Worm (Caenorhabditis elegans) whole organism, midembryonic: ENCODE measurements around the gene F54B11.5.

Source experiments
- T22C8.4 ChIP-seq: fragments of 200-800 bp; sonication (Bioruptor generic); IDR thresholded peaks from 2 replicates; pipeline ENCODE4 v1.3.6; 2022; ENCODE audit warnings: missing genetic modification characterization, missing compliant biosample characterization
- cog-1 ChIP-seq: sonication (generic microtip); optimal IDR thresholded peaks from 2 replicates; lab custom pipeline; 2016; ENCODE audit warnings: missing genetic modification characterization, missing compliant biosample characterization
- flt-1 ChIP-seq: fragments of 200-800 bp; sonication (Bioruptor generic); IDR thresholded peaks from 2 replicates; pipeline ENCODE4 v1.3.6; 2022; ENCODE audit warnings: missing genetic modification characterization, missing compliant biosample characterization
- klf-2 ChIP-seq: fragments of 200-800 bp; sonication (Bioruptor generic); conservative IDR thresholded peaks from 2 replicates; pipeline ENCODE4 v1.3.6; 2022; ENCODE audit warnings: missing genetic modification reagents, missing genetic modification characterization, missing compliant biosample characterization
- med-1 ChIP-seq: sonication (generic microtip); optimal IDR thresholded peaks from 2 replicates; lab custom pipeline; 2017; ENCODE audit warnings: missing genetic modification characterization, mild to moderate bottlenecking, missing compliant biosample characterization, antibody characterized with exemption, missing genetic modification reagents; ENCODE audit not compliant: insufficient read depth
- ref-1 ChIP-seq: fragments of 200-800 bp; sonication (Bioruptor generic); conservative IDR thresholded peaks from 2 replicates; pipeline ENCODE4 v1.3.6; 2022; ENCODE audit warnings: missing genetic modification reagents, missing genetic modification characterization, missing compliant biosample characterization
- tab-1 ChIP-seq: fragments of 200-800 bp; sonication (Bioruptor generic); IDR thresholded peaks from 2 replicates; pipeline ENCODE4 v1.3.6; 2022; ENCODE audit warnings: missing genetic modification characterization, missing compliant biosample characterization
- ztf-23 ChIP-seq: fragments of 200-800 bp; sonication (Bioruptor generic); IDR thresholded peaks from 2 replicates; pipeline ENCODE4 v1.3.6; 2022; ENCODE audit warnings: missing genetic modification reagents, missing genetic modification characterization, missing compliant biosample characterization
- ztf-29 ChIP-seq: fragments of 200-800 bp; sonication (Bioruptor generic); IDR thresholded peaks from 2 replicates; pipeline ENCODE4 v1.3.6; 2022; ENCODE audit warnings: missing genetic modification reagents, missing genetic modification characterization, missing compliant biosample characterization

Gene F54B11.5

ce11 chrX:13574029-13574428 is 21.8 kb downstream of the F54B11.5 start:
- TF ChIP-seq tab-1 = no peak
- no peak for TF ChIP-seq flt-1 (GFP tag; lab: Robert Waterston, UW)
- no peak for TF ChIP-seq ztf-29 (GFP tag; lab: Robert Waterston, UW)
- no peak for TF ChIP-seq klf-2
- no peak for TF ChIP-seq cog-1 (tag; lab: Kevin White, UChicago)
- TF ChIP-seq T22C8.4 (GFP tag; lab: Robert Waterston, UW) = no peak
- TF ChIP-seq ref-1 = no peak
- no peak for TF ChIP-seq ztf-23 (GFP tag; lab: Robert Waterston, UW)

ce11 chrX:13569854-13570253 is 26.0 kb downstream of the F54B11.5 start, which contains the start of gene R01E6.7:
Gene R01E6.7, minus strand, starts transcription at chrX:13569954.
- TF ChIP-seq med-1 (GFP tag; lab: Kevin White, UChicago) = no peak
- no peak for TF ChIP-seq ref-1
- TF ChIP-seq klf-2 = no peak
- TF ChIP-seq flt-1 (GFP tag; lab: Robert Waterston, UW) = no peak
- TF ChIP-seq ztf-23 (GFP tag; lab: Robert Waterston, UW) = no peak
- no peak for TF ChIP-seq cog-1 (tag; lab: Kevin White, UChicago)
- TF ChIP-seq T22C8.4 (GFP tag; lab: Robert Waterston, UW) = no peak
- TF ChIP-seq tab-1 = no peak
- TF ChIP-seq ztf-29 (GFP tag; lab: Robert Waterston, UW) = no peak

- TF ChIP-seq tab-1 (no peak), med-1 (GFP tag; lab: Kevin White, UChicago) (no peak), cog-1 (tag; lab: Kevin White, UChicago) (no peak), T22C8.4 (GFP tag; lab: Robert Waterston, UW) (no peak), klf-2 (no peak), ref-1 (no peak), ztf-29 (GFP tag; lab: Robert Waterston, UW) (no peak), ztf-23 (GFP tag; lab: Robert Waterston, UW) (no peak), flt-1 (GFP tag; lab: Robert Waterston, UW) (no peak)
Measured at ce11 chrX:13566436-13566835, 29.4 kb downstream of the F54B11.5 start, which contains the start of gene R01E6.2. Gene R01E6.2, minus strand, starts transcription at chrX:13566536.

ce11 chrX:13561954-13562353 is 33.9 kb downstream of the F54B11.5 start:
- TF ChIP-seq ztf-29 (GFP tag; lab: Robert Waterston, UW) = no peak
- no peak for TF ChIP-seq ztf-23 (GFP tag; lab: Robert Waterston, UW)
- no peak for TF ChIP-seq T22C8.4 (GFP tag; lab: Robert Waterston, UW)
- TF ChIP-seq flt-1 (GFP tag; lab: Robert Waterston, UW) = no peak
- no peak for TF ChIP-seq cog-1 (tag; lab: Kevin White, UChicago)
- TF ChIP-seq tab-1 = no peak
- no peak for TF ChIP-seq med-1 (GFP tag; lab: Kevin White, UChicago)
- TF ChIP-seq ref-1 = no peak
- no peak for TF ChIP-seq klf-2

ce11 chrX:13558667-13559066 is 37.2 kb downstream of the F54B11.5 start:
- TF ChIP-seq cog-1 (tag; lab: Kevin White, UChicago) (no peak), ztf-23 (GFP tag; lab: Robert Waterston, UW) (no peak), ref-1 (no peak), ztf-29 (GFP tag; lab: Robert Waterston, UW) (no peak), klf-2 (no peak), tab-1 (no peak), T22C8.4 (GFP tag; lab: Robert Waterston, UW) (no peak), flt-1 (GFP tag; lab: Robert Waterston, UW) (no peak), med-1 (GFP tag; lab: Kevin White, UChicago) (no peak)

- TF ChIP-seq ref-1 = no peak
- TF ChIP-seq cog-1 (tag; lab: Kevin White, UChicago) = no peak
- no peak for TF ChIP-seq med-1 (GFP tag; lab: Kevin White, UChicago)
- no peak for TF ChIP-seq tab-1
- no peak for TF ChIP-seq ztf-23 (GFP tag; lab: Robert Waterston, UW)
- TF ChIP-seq klf-2 = no peak
- no peak for TF ChIP-seq flt-1 (GFP tag; lab: Robert Waterston, UW)
- TF ChIP-seq ztf-29 (GFP tag; lab: Robert Waterston, UW) = no peak
Measured at ce11 chrX:13556066-13556465, 39.8 kb downstream of the F54B11.5 start, which contains the start of gene glb-20. Gene glb-20, minus strand, starts transcription at chrX:13556166.

ce11 chrX:13555098-13555497 is 40.8 kb downstream of the F54B11.5 start:
- TF ChIP-seq tab-1 (no peak), T22C8.4 (GFP tag; lab: Robert Waterston, UW) (no peak), ztf-23 (GFP tag; lab: Robert Waterston, UW) (no peak), ref-1 (no peak), flt-1 (GFP tag; lab: Robert Waterston, UW) (no peak), cog-1 (tag; lab: Kevin White, UChicago) (no peak), ztf-29 (GFP tag; lab: Robert Waterston, UW) (no peak), klf-2 (no peak), med-1 (GFP tag; lab: Kevin White, UChicago) (no peak)

ce11 chrX:13550890-13551289 is 45.0 kb downstream of the F54B11.5 start, which contains the start of gene odr-1:
Gene odr-1, minus strand, starts transcription at chrX:13550990.
- TF ChIP-seq ztf-29 (GFP tag; lab: Robert Waterston, UW) (no peak), tab-1 (no peak), ref-1 (no peak), klf-2 (no peak), flt-1 (GFP tag; lab: Robert Waterston, UW) (no peak), cog-1 (tag; lab: Kevin White, UChicago) (no peak), ztf-23 (GFP tag; lab: Robert Waterston, UW) (no peak), med-1 (GFP tag; lab: Kevin White, UChicago) (no peak), T22C8.4 (GFP tag; lab: Robert Waterston, UW) (no peak)

- TF ChIP-seq ztf-29 (GFP tag; lab: Robert Waterston, UW) = no peak
- TF ChIP-seq ztf-23 (GFP tag; lab: Robert Waterston, UW) = no peak
- TF ChIP-seq klf-2 = no peak
- TF ChIP-seq ref-1 = no peak
- TF ChIP-seq T22C8.4 (GFP tag; lab: Robert Waterston, UW) = no peak
- TF ChIP-seq tab-1 = no peak
- TF ChIP-seq med-1 (GFP tag; lab: Kevin White, UChicago) = no peak
- no peak for TF ChIP-seq cog-1 (tag; lab: Kevin White, UChicago)
- no peak for TF ChIP-seq flt-1 (GFP tag; lab: Robert Waterston, UW)
Measured at ce11 chrX:13544544-13545021, 51.3 kb downstream of the F54B11.5 start.
